Fruit fly (Drosophila melanogaster) whole organism, adult: ENCODE data around the gene Mvd.

Experiments used
- Clk ChIP-seq: fragments of 200-800 bp; sonication (Bioruptor generic); optimal IDR thresholded peaks from 2 replicates; lab custom pipeline; 2017; ENCODE audit warnings: missing biosample characterization, missing genetic modification characterization
- Crg-1 ChIP-seq: fragments of 200-800 bp; sonication (Bioruptor generic); optimal IDR thresholded peaks from 2 replicates; lab custom pipeline; 2016; ENCODE audit warnings: missing biosample characterization, missing genetic modification characterization
- pad ChIP-seq: fragments of 200-800 bp; sonication (Bioruptor generic); optimal IDR thresholded peaks from 3 replicates; lab custom pipeline; 2017; ENCODE audit warnings: missing biosample characterization, missing genetic modification characterization, mild to moderate bottlenecking, moderate library complexity, missing genetic modification reagents

- TF ChIP-seq pad (GFP tag; lab: Kevin White, UChicago), result peak; percentile 58
- no peak for TF ChIP-seq Clk
- TF ChIP-seq Crg-1 (GFP tag; lab: Kevin White, UChicago), result peak; percentile 61
Measured at dm6 chrX:15703720-15704206, 45.2 kb upstream of the Mvd start, which contains the start of the genes Pis and Hap40.
